Fruit fly (Drosophila melanogaster) Kc167 (cell line): ENCODE measurements around the gene RpL37-1.

Experiments
- Myc ChIP-seq: fragments of >200 bp; optimal IDR thresholded peaks from 2 replicates; lab custom pipeline; 2017; ENCODE audit warnings: missing external identifiers
- Sin3A ChIP-seq: fragments of >200 bp; optimal IDR thresholded peaks from 2 replicates; lab custom pipeline; 2018; ENCODE audit warnings: missing external identifiers
- h ChIP-seq: fragments of >200 bp; optimal IDR thresholded peaks from 3 replicates; lab custom pipeline; 2018; ENCODE audit warnings: missing external identifiers
- insv ChIP-seq: fragments of >200 bp; optimal IDR thresholded peaks from 3 replicates; lab custom pipeline; 2018; ENCODE audit warnings: missing external identifiers
- psq ChIP-seq: fragments of >200 bp; optimal IDR thresholded peaks from 2 replicates; lab custom pipeline; 2017; ENCODE audit warnings: missing external identifiers
- ttk ChIP-seq: sonication (Bioruptor generic); optimal IDR thresholded peaks from 2 replicates; lab custom pipeline; 2017; ENCODE audit warnings: missing external identifiers

The RpL37-1 gene

dm6 chrX:15091159-15091558 lies 48.0 kb downstream of the RpL37-1 start:
- no peak for TF ChIP-seq ttk (lab: Kevin White, UChicago)
- no peak for TF ChIP-seq psq (lab: Kevin White, UChicago)
- TF ChIP-seq Myc = no peak
- TF ChIP-seq insv (lab: Kevin White, UChicago) = no peak
- TF ChIP-seq Sin3A = no peak

- TF ChIP-seq Sin3A = no peak
- no peak for TF ChIP-seq ttk (lab: Kevin White, UChicago)
- TF ChIP-seq Myc = no peak
- no peak for TF ChIP-seq psq (lab: Kevin White, UChicago)
- no peak for TF ChIP-seq insv (lab: Kevin White, UChicago)
Observed at dm6 chrX:15090371-15090770, 48.8 kb downstream of the RpL37-1 start.

- TF ChIP-seq ttk (lab: Kevin White, UChicago) (no peak), psq (lab: Kevin White, UChicago) (no peak), Myc (no peak), h (no peak), insv (lab: Kevin White, UChicago) (no peak), Sin3A (no peak)
Observed at dm6 chrX:15089146-15089698, 49.9 kb downstream of the RpL37-1 start, which contains the start of gene Rab3-GEF. Rab3-GEF (plus strand) TSS chrX:15089682.
